Worm (Caenorhabditis elegans) whole organism, L1 larva: ENCODE measurements around the gene T22D1.17.

Source experiments
- C04F5.9 ChIP-seq: sonication (generic microtip); optimal IDR thresholded peaks from 2 replicates; lab custom pipeline; 2016; ENCODE audit warnings: missing genetic modification characterization, missing compliant biosample characterization
- Y116A8C.19 ChIP-seq: sonication (generic microtip); optimal IDR thresholded peaks from 2 replicates; lab custom pipeline; 2016; ENCODE audit warnings: missing compliant biosample characterization, missing genetic modification characterization, borderline replicate concordance
- aha-1 ChIP-seq: fragments of 150-350 bp; optimal IDR thresholded peaks from 2 replicates; lab custom pipeline; 2014; ENCODE audit warnings: missing biosample characterization, missing genetic modification characterization
- alr-1 ChIP-seq: fragments of 200-800 bp; sonication (Bioruptor generic); optimal IDR thresholded peaks from 2 replicates; lab custom pipeline; 2018; ENCODE audit warnings: borderline replicate concordance, mild to moderate bottlenecking, missing genetic modification characterization, missing compliant biosample characterization
- aly-2 ChIP-seq: fragments of 150-350 bp; optimal IDR thresholded peaks from 2 replicates; lab custom pipeline; 2014; ENCODE audit warnings: missing biosample characterization, missing genetic modification characterization
- ama-1 ChIP-seq: fragments of 150-350 bp; optimal IDR thresholded peaks from 2 replicates; lab custom pipeline; 2014
- blmp-1 ChIP-seq: fragments of 150-350 bp; optimal IDR thresholded peaks from 2 replicates; lab custom pipeline; 2014; ENCODE audit warnings: missing biosample characterization, missing genetic modification characterization
- ceh-8 ChIP-seq: fragments of 200-800 bp; sonication (Bioruptor generic); optimal IDR thresholded peaks from 2 replicates; lab custom pipeline; 2018; ENCODE audit warnings: mild to moderate bottlenecking, missing genetic modification characterization, moderate library complexity, missing compliant biosample characterization
- ceh-88 ChIP-seq: fragments of 200-800 bp; sonication (Bioruptor generic); IDR thresholded peaks from 2 replicates; pipeline ENCODE4 v1.3.6; 2022; ENCODE audit warnings: missing genetic modification characterization, missing compliant biosample characterization
- ceh-90 ChIP-seq: sonication (generic microtip); optimal IDR thresholded peaks from 2 replicates; lab custom pipeline; 2016; ENCODE audit warnings: missing genetic modification characterization, missing compliant biosample characterization
- ces-1 ChIP-seq: fragments of 150-350 bp; optimal IDR thresholded peaks from 2 replicates; lab custom pipeline; 2014; ENCODE audit warnings: missing biosample characterization, missing genetic modification reagents, missing genetic modification characterization
- dpl-1 ChIP-seq, 3 experiments: fragments of 150-350 bp in 2 of 3; sonication (generic microtip) in 1 of 3; optimal IDR thresholded peaks; 2 replicates each; lab custom pipeline; 2014 to 2017; ENCODE audit warnings: missing biosample characterization in 3 of 3, missing genetic modification characterization in 3 of 3, missing genetic modification reagents in 3 of 3
- dsc-1 ChIP-seq: sonication (generic microtip); optimal IDR thresholded peaks from 2 replicates; lab custom pipeline; 2016; ENCODE audit warnings: mild to moderate bottlenecking, missing genetic modification characterization, missing compliant biosample characterization
- efl-1 ChIP-seq, 4 experiments: fragments of 150-350 bp; optimal IDR thresholded peaks in 3 of 4; peaks in 1 of 4; 1 replicate in 1 of 4; 2 replicates in 3 of 4; lab custom pipeline; 2014; ENCODE audit warnings: missing biosample characterization in 2 of 4, missing genetic modification characterization in 2 of 4, missing genetic modification reagents in 2 of 4
- efl-3 ChIP-seq: fragments of 200-800 bp; sonication (Bioruptor generic); optimal IDR thresholded peaks from 2 replicates; lab custom pipeline; 2018; ENCODE audit warnings: mild to moderate bottlenecking, missing genetic modification characterization, missing compliant biosample characterization
- elt-2 ChIP-seq: sonication (generic microtip); optimal IDR thresholded peaks from 2 replicates; lab custom pipeline; 2016; ENCODE audit warnings: missing genetic modification characterization, mild to moderate bottlenecking, inconsistent platforms, missing compliant biosample characterization, missing genetic modification reagents
- elt-3 ChIP-seq, 6 experiments: fragments of 150-350 bp in 1 of 6; sonication (generic microtip); optimal IDR thresholded peaks; 2 replicates each; lab custom pipeline; 2017 to 2018; ENCODE audit warnings: missing biosample characterization in 6 of 6, missing genetic modification characterization in 6 of 6, inconsistent platforms in 1 of 6
- ets-5 ChIP-seq: fragments of 200-800 bp; sonication (Bioruptor generic); IDR thresholded peaks from 2 replicates; pipeline ENCODE4 v1.3.6; 2022; ENCODE audit warnings: missing genetic modification characterization, missing compliant biosample characterization
- fkh-10 ChIP-seq: sonication (generic microtip); optimal IDR thresholded peaks from 2 replicates; lab custom pipeline; 2017; ENCODE audit warnings: missing biosample characterization, missing genetic modification reagents, missing genetic modification characterization
- fkh-4 ChIP-seq: sonication (generic microtip); optimal IDR thresholded peaks from 2 replicates; lab custom pipeline; 2016; ENCODE audit warnings: missing compliant biosample characterization, missing genetic modification characterization, borderline replicate concordance
- fkh-8 ChIP-seq: sonication (generic microtip); optimal IDR thresholded peaks from 2 replicates; lab custom pipeline; 2016; ENCODE audit warnings: mild to moderate bottlenecking, missing genetic modification characterization, missing compliant biosample characterization
- hlh-4 ChIP-seq: sonication (generic microtip); optimal IDR thresholded peaks from 2 replicates; lab custom pipeline; 2016; ENCODE audit warnings: mild to moderate bottlenecking, missing genetic modification characterization, missing compliant biosample characterization
- jun-1 ChIP-seq: fragments of 150-350 bp; optimal IDR thresholded peaks from 2 replicates; lab custom pipeline; 2014; ENCODE audit warnings: missing biosample characterization, missing genetic modification reagents, missing genetic modification characterization
- lin-13 ChIP-seq: fragments of 150-350 bp; optimal IDR thresholded peaks from 2 replicates; lab custom pipeline; 2014; ENCODE audit warnings: missing biosample characterization, missing genetic modification reagents, missing genetic modification characterization
- lin-14 ChIP-seq: fragments of 200-800 bp; sonication (Bioruptor generic); optimal IDR thresholded peaks from 2 replicates; lab custom pipeline; 2018; ENCODE audit warnings: mild to moderate bottlenecking, missing genetic modification characterization, moderate library complexity, missing compliant biosample characterization
- lin-39 ChIP-seq: fragments of 150-350 bp; optimal IDR thresholded peaks from 2 replicates; lab custom pipeline; 2014; ENCODE audit warnings: missing biosample characterization, missing genetic modification reagents, missing genetic modification characterization
- lir-3 ChIP-seq: sonication (generic microtip); optimal IDR thresholded peaks from 2 replicates; lab custom pipeline; 2016; ENCODE audit warnings: mild to moderate bottlenecking, missing genetic modification characterization, moderate library complexity, missing compliant biosample characterization; ENCODE audit not compliant: poor library complexity
- lsy-2 ChIP-seq, 2 experiments: fragments of 150-350 bp; optimal IDR thresholded peaks; 2 replicates each; lab custom pipeline; 2014; ENCODE audit warnings: missing biosample characterization in 2 of 2, missing genetic modification characterization in 2 of 2
- mdl-1 ChIP-seq, 2 experiments: fragments of 150-350 bp; optimal IDR thresholded peaks; 2 replicates each; lab custom pipeline; 2014 to 2017; ENCODE audit warnings: missing biosample characterization in 2 of 2, missing genetic modification characterization in 2 of 2, inconsistent platforms in 1 of 2
- nhr-12 ChIP-seq: sonication (generic microtip); optimal IDR thresholded peaks from 2 replicates; lab custom pipeline; 2017; ENCODE audit warnings: missing biosample characterization, missing genetic modification characterization
- nhr-237 ChIP-seq: fragments of 150-350 bp; optimal IDR thresholded peaks from 2 replicates; lab custom pipeline; 2014; ENCODE audit warnings: missing biosample characterization, missing genetic modification characterization
- nhr-71 ChIP-seq: sonication (generic microtip); optimal IDR thresholded peaks from 2 replicates; lab custom pipeline; 2016; ENCODE audit warnings: mild to moderate bottlenecking, missing genetic modification characterization, moderate library complexity, missing compliant biosample characterization
- nhr-77 ChIP-seq: fragments of 150-350 bp; optimal IDR thresholded peaks from 2 replicates; lab custom pipeline; 2014; ENCODE audit warnings: missing biosample characterization, missing genetic modification characterization
- nhr-84 ChIP-seq: sonication (generic microtip); optimal IDR thresholded peaks from 2 replicates; lab custom pipeline; 2017; ENCODE audit warnings: missing biosample characterization, missing genetic modification characterization
- nhr-90 ChIP-seq: sonication (generic microtip); optimal IDR thresholded peaks from 2 replicates; lab custom pipeline; 2016; ENCODE audit warnings: mild to moderate bottlenecking, missing genetic modification characterization, missing compliant biosample characterization; ENCODE audit not compliant: poor library complexity
- rnt-1 ChIP-seq: sonication (generic microtip); optimal IDR thresholded peaks from 2 replicates; lab custom pipeline; 2016; ENCODE audit warnings: mild to moderate bottlenecking, missing genetic modification characterization, moderate library complexity, missing compliant biosample characterization
- skn-1 ChIP-seq: fragments of 150-350 bp; optimal IDR thresholded peaks from 2 replicates; lab custom pipeline; 2014; ENCODE audit warnings: missing biosample characterization, missing genetic modification characterization
- snpc-4 ChIP-seq: fragments of 150-350 bp; optimal IDR thresholded peaks from 2 replicates; lab custom pipeline; 2014; ENCODE audit warnings: missing biosample characterization, missing genetic modification characterization
- snu-23 ChIP-seq: sonication (generic microtip); optimal IDR thresholded peaks from 2 replicates; lab custom pipeline; 2016; ENCODE audit warnings: missing genetic modification characterization, missing compliant biosample characterization
- sup-37 ChIP-seq: fragments of 200-800 bp; sonication (Bioruptor generic); optimal IDR thresholded peaks from 2 replicates; lab custom pipeline; 2018; ENCODE audit warnings: mild to moderate bottlenecking, missing genetic modification characterization, missing compliant biosample characterization
- swsn-7 ChIP-seq: sonication (generic microtip); optimal IDR thresholded peaks from 2 replicates; lab custom pipeline; 2016; ENCODE audit warnings: missing genetic modification characterization, missing compliant biosample characterization
- tlp-1 ChIP-seq: fragments of 150-350 bp; optimal IDR thresholded peaks from 2 replicates; lab custom pipeline; 2014; ENCODE audit warnings: missing biosample characterization, missing genetic modification characterization
- unc-130 ChIP-seq: fragments of 150-350 bp; optimal IDR thresholded peaks from 2 replicates; lab custom pipeline; 2017; ENCODE audit warnings: missing biosample characterization, missing genetic modification characterization, inconsistent platforms
- unc-30 ChIP-seq: sonication (generic microtip); optimal IDR thresholded peaks from 2 replicates; lab custom pipeline; 2017; ENCODE audit warnings: missing biosample characterization, missing genetic modification characterization
- unc-62 ChIP-seq: fragments of 150-350 bp; optimal IDR thresholded peaks from 2 replicates; lab custom pipeline; 2014; ENCODE audit warnings: missing biosample characterization, missing genetic modification reagents, missing genetic modification characterization
- unc-86 ChIP-seq: sonication (generic microtip); optimal IDR thresholded peaks from 2 replicates; lab custom pipeline; 2016; ENCODE audit warnings: missing genetic modification characterization, missing compliant biosample characterization
- unc-98 ChIP-seq: fragments of 200-800 bp; sonication (Bioruptor generic); IDR thresholded peaks from 2 replicates; pipeline ENCODE4 v1.3.6; 2022; ENCODE audit warnings: missing genetic modification characterization, missing compliant biosample characterization
- vab-15 ChIP-seq: sonication (generic microtip); optimal IDR thresholded peaks from 2 replicates; lab custom pipeline; 2017; ENCODE audit warnings: missing genotype, mild to moderate bottlenecking, missing genetic modification characterization, missing compliant biosample characterization
- zag-1 ChIP-seq: fragments of 150-350 bp; optimal IDR thresholded peaks from 2 replicates; lab custom pipeline; 2014; ENCODE audit warnings: missing biosample characterization, missing genetic modification characterization
- zip-4 ChIP-seq: fragments of 200-800 bp; sonication (Bioruptor generic); optimal IDR thresholded peaks from 2 replicates; lab custom pipeline; 2018; ENCODE audit warnings: mild to moderate bottlenecking, missing genetic modification characterization, moderate library complexity, missing compliant biosample characterization
- ztf-11 ChIP-seq, 2 experiments: sonication (generic microtip); optimal IDR thresholded peaks; 2 replicates each; lab custom pipeline; 2016 to 2017; ENCODE audit warnings: missing genetic modification characterization in 2 of 2, missing biosample characterization in 1 of 2, missing compliant biosample characterization in 1 of 2
- ztf-4 ChIP-seq: fragments of 150-350 bp; optimal IDR thresholded peaks from 2 replicates; lab custom pipeline; 2014; ENCODE audit warnings: missing biosample characterization, missing genetic modification characterization

The T22D1.17 gene

ce11 chrIV:6919318-6919717, 13.5 kb downstream of the T22D1.17 start, which contains the start of gene ruvb-2 (continued):
- peak; percentile 48 for TF ChIP-seq nhr-237 (tag; lab: Kevin White, UChicago)
- peak; percentile 14 for TF ChIP-seq ama-1 (lab: Kevin White, UChicago)
- TF ChIP-seq fkh-8 (tag; lab: Kevin White, UChicago) = peak; percentile 88
- peak; percentile 93 for TF ChIP-seq skn-1
- TF ChIP-seq nhr-12 (tag; lab: Kevin White, UChicago) = no peak
- TF ChIP-seq fkh-4 = peak; percentile 60
- TF ChIP-seq rnt-1 (tag; lab: Kevin White, UChicago) = peak; percentile 92
- peak; percentile 92 for TF ChIP-seq unc-130
- no peak for TF ChIP-seq alr-1 (tag; lab: Kevin White, UChicago)
- TF ChIP-seq nhr-90 (tag; lab: Kevin White, UChicago) = peak; percentile 89
- no peak for TF ChIP-seq ets-5
- peak; percentile 93 for TF ChIP-seq lin-39 (tag; lab: Kevin White, UChicago)
- no peak for TF ChIP-seq unc-30 (tag; lab: Kevin White, UChicago)
- TF ChIP-seq fkh-10 = peak; percentile 37
- peak; percentile 55 for TF ChIP-seq C04F5.9 (tag; lab: Kevin White, UChicago)
- no peak for TF ChIP-seq efl-3
- TF ChIP-seq aly-2 (tag; lab: Kevin White, UChicago) = peak; percentile 59
- no peak for TF ChIP-seq nhr-84 (tag; lab: Kevin White, UChicago)
- peak; percentile 90 for TF ChIP-seq blmp-1 (tag; lab: Kevin White, UChicago)
- peak; percentile 88 to 91 for TF ChIP-seq efl-1 (optimal IDR thresholded peaks at IDR 0.05; lab: Kevin White, UChicago)
- TF ChIP-seq efl-1 (GFP tag; optimal IDR thresholded peaks at IDR 0.05 in 1 of 2; lab: Kevin White, UChicago) = peak; percentile 92 to 99
- peak in 1 of 6 experiments; percentile 85 for TF ChIP-seq elt-3 (tag; optimal IDR thresholded peaks at IDR 0.05; lab: Kevin White, UChicago)
- TF ChIP-seq unc-98 (GFP tag; lab: Robert Waterston, UW) = no peak
- peak; percentile 84 for TF ChIP-seq unc-86 (tag; lab: Kevin White, UChicago)
- TF ChIP-seq lir-3 = peak; percentile 61
- TF ChIP-seq dsc-1 (tag; lab: Kevin White, UChicago) = peak; percentile 92
- TF ChIP-seq sup-37 (GFP tag; lab: Kevin White, UChicago) = peak; percentile 1
- no peak for TF ChIP-seq tlp-1 (tag; lab: Kevin White, UChicago)
- TF ChIP-seq ztf-11 (tag; optimal IDR thresholded peaks at IDR 0.05; lab: Kevin White, UChicago) = peak in 1 of 2 experiments; percentile 62
- no peak for TF ChIP-seq ces-1
- TF ChIP-seq unc-62 = no peak
- peak; percentile 71 for TF ChIP-seq nhr-77
- TF ChIP-seq ceh-90 (tag; lab: Kevin White, UChicago) = peak; percentile 8
- peak; percentile 92 to 94 for TF ChIP-seq lsy-2 (tag; optimal IDR thresholded peaks at IDR 0.05; lab: Kevin White, UChicago)
- TF ChIP-seq zip-4 (GFP tag; lab: Kevin White, UChicago) = peak; percentile 64
- peak; percentile 4 for TF ChIP-seq aha-1 (tag; lab: Kevin White, UChicago)
- peak; percentile 77 for TF ChIP-seq jun-1 (tag; lab: Kevin White, UChicago)
- TF ChIP-seq swsn-7 (tag; lab: Kevin White, UChicago) = peak; percentile 90
- peak; percentile 93 for TF ChIP-seq snu-23
- peak; percentile 94 for TF ChIP-seq nhr-71 (tag; lab: Kevin White, UChicago)
- TF ChIP-seq ztf-4 (tag; lab: Kevin White, UChicago) = peak; percentile 71
- TF ChIP-seq lin-14 (GFP tag; lab: Kevin White, UChicago) = peak; percentile 93
- TF ChIP-seq vab-15 (tag; lab: Kevin White, UChicago) = no peak
- no peak for TF ChIP-seq hlh-4
- peak; percentile 89 to 92 (median 91) for TF ChIP-seq dpl-1 (GFP tag; optimal IDR thresholded peaks at IDR 0.05; lab: Kevin White, UChicago)
- peak; percentile 23 for TF ChIP-seq zag-1
- peak; percentile 87 for TF ChIP-seq lin-13 (GFP tag; lab: Kevin White, UChicago)
- peak; percentile 81 for TF ChIP-seq ceh-8 (GFP tag; lab: Kevin White, UChicago)
- no peak for TF ChIP-seq Y116A8C.19 (tag; lab: Kevin White, UChicago)
- peak; percentile 92 for TF ChIP-seq snpc-4 (tag; lab: Kevin White, UChicago)
- peak; percentile 44 for TF ChIP-seq elt-2
- TF ChIP-seq mdl-1 (tag; optimal IDR thresholded peaks at IDR 0.05; lab: Kevin White, UChicago) = peak in 1 of 2 experiments; percentile 90
- peak; percentile 54 for TF ChIP-seq ceh-88 (GFP tag; lab: Robert Waterston, UW)
